Worm (Caenorhabditis elegans) whole organism, L2 larva: ENCODE results near the gene C16D9.3.

Experiments used
- F13H6.1 ChIP-seq: sonication (generic microtip); optimal IDR thresholded peaks from 2 replicates; lab custom pipeline; 2016; ENCODE audit warnings: missing genetic modification characterization, missing compliant biosample characterization
- R02D3.7 ChIP-seq: fragments of 150-350 bp; optimal IDR thresholded peaks from 2 replicates; lab custom pipeline; 2014; ENCODE audit warnings: missing biosample characterization, missing genetic modification characterization
- Y55F3AM.14 ChIP-seq: fragments of 200-800 bp; sonication (Bioruptor generic); optimal IDR thresholded peaks from 2 replicates; lab custom pipeline; 2018; ENCODE audit warnings: mild to moderate bottlenecking, missing genetic modification characterization, missing compliant biosample characterization
- ceh-82 ChIP-seq: fragments of 150-350 bp; optimal IDR thresholded peaks from 2 replicates; lab custom pipeline; 2014; ENCODE audit warnings: missing biosample characterization, missing genetic modification characterization
- elt-3 ChIP-seq: sonication (generic microtip); optimal IDR thresholded peaks from 2 replicates; lab custom pipeline; 2017; ENCODE audit warnings: missing biosample characterization, missing genetic modification characterization
- lin-39 ChIP-seq: fragments of 150-350 bp; optimal IDR thresholded peaks from 2 replicates; lab custom pipeline; 2014; ENCODE audit warnings: missing biosample characterization, missing genetic modification reagents, missing genetic modification characterization
- lsy-2 ChIP-seq, 2 experiments: fragments of 150-350 bp in 1 of 2; sonication (generic microtip) in 1 of 2; optimal IDR thresholded peaks; 2 replicates each; lab custom pipeline; 2014 to 2017; ENCODE audit warnings: missing biosample characterization in 2 of 2, missing genetic modification characterization in 2 of 2
- nhr-237 ChIP-seq: fragments of 150-350 bp; optimal IDR thresholded peaks from 2 replicates; lab custom pipeline; 2014; ENCODE audit warnings: missing biosample characterization, missing genetic modification characterization
- skn-1 ChIP-seq: sonication (generic microtip); optimal IDR thresholded peaks from 2 replicates; lab custom pipeline; 2017; ENCODE audit warnings: missing biosample characterization, missing genetic modification characterization
- unc-55 ChIP-seq: fragments of 150-350 bp; sonication (generic microtip); optimal IDR thresholded peaks from 3 replicates; lab custom pipeline; 2014; ENCODE audit warnings: missing biosample characterization, missing genetic modification reagents, missing genetic modification characterization
- zag-1 ChIP-seq: fragments of 150-350 bp; optimal IDR thresholded peaks from 2 replicates; lab custom pipeline; 2014; ENCODE audit warnings: missing biosample characterization, missing genetic modification characterization

DNA sequence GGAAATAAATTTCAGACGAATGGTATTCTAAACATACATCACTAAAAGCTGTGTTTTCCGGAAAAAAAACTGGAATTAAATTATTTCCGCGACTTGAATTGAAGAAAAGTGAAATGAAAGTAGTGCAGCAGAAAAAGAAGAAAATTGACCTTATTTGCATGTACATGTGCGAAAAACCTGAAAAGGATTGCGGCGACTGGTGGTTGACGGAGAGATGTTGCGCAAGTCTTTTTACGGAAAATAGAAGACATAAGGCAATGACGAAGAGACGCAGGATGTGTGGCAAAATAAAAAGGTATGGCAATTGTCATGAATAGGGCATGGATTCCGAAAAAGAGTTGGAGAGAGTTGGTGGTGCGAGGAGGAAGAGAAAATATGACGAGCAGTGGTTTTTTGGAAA lies 15.1 kb upstream of the C16D9.3 start:
- TF ChIP-seq zag-1 (tag; lab: Kevin White, UChicago) (no peak), R02D3.7 (tag; lab: Kevin White, UChicago) (no peak), unc-55 (no peak), ceh-82 (tag; lab: Kevin White, UChicago) (no peak), lsy-2 (tag; optimal IDR thresholded peaks at IDR 0.05; lab: Kevin White, UChicago) (no peak), nhr-237 (tag; lab: Kevin White, UChicago) (no peak), F13H6.1 (tag; lab: Kevin White, UChicago) (no peak), elt-3 (tag; lab: Kevin White, UChicago) (no peak), lin-39 (tag; lab: Kevin White, UChicago) (no peak), skn-1 (tag; lab: Kevin White, UChicago) (no peak), Y55F3AM.14 (GFP tag; lab: Kevin White, UChicago) (no peak)
